Fruit fly (Drosophila melanogaster) whole organism, embryonic: Measurements from ENCODE around the gene kdn.

Source experiments
- ATbp ChIP-seq: fragments of 200-800 bp; sonication (Bioruptor generic); optimal IDR thresholded peaks from 2 replicates; lab custom pipeline; 2017; ENCODE audit warnings: missing biosample characterization, mild to moderate bottlenecking, missing genetic modification characterization, missing genetic modification reagents
- Bteb2 ChIP-seq: fragments of 200-800 bp; sonication (Bioruptor generic); optimal IDR thresholded peaks from 2 replicates; lab custom pipeline; 2016; ENCODE audit warnings: missing biosample characterization, missing genetic modification characterization
- CG10462 ChIP-seq: fragments of 200-800 bp; sonication (Bioruptor generic); optimal IDR thresholded peaks from 2 replicates; lab custom pipeline; 2016; ENCODE audit warnings: missing biosample characterization, missing genetic modification characterization
- CG11093 ChIP-seq: fragments of 200-800 bp; sonication (Bioruptor generic); IDR thresholded peaks from 3 replicates; pipeline ENCODE4 v1.3.6; 2022; ENCODE audit warnings: missing biosample characterization, missing genetic modification characterization
- CG11247 ChIP-seq: fragments of 200-800 bp; sonication (Bioruptor generic); IDR thresholded peaks from 2 replicates; pipeline ENCODE4 v1.3.6; 2022; ENCODE audit warnings: missing biosample characterization, missing genetic modification characterization
- CG1233 ChIP-seq: fragments of 200-800 bp; sonication (Bioruptor generic); optimal IDR thresholded peaks from 4 replicates; lab custom pipeline; 2018; ENCODE audit warnings: missing biosample characterization, mild to moderate bottlenecking, missing genetic modification characterization
- CG12659 ChIP-seq: fragments of 200-800 bp; sonication (Bioruptor generic); optimal IDR thresholded peaks from 3 replicates; lab custom pipeline; 2017; ENCODE audit warnings: mild to moderate bottlenecking, missing biosample characterization, missing genetic modification reagents, missing genetic modification characterization
- CG13424 ChIP-seq: fragments of 200-800 bp; sonication (Bioruptor generic); optimal IDR thresholded peaks from 2 replicates; lab custom pipeline; 2019; ENCODE audit warnings: missing biosample characterization, mild to moderate bottlenecking, missing genetic modification characterization, moderate library complexity
- CG14014 ChIP-seq: fragments of 200-800 bp; sonication (Bioruptor generic); IDR thresholded peaks from 2 replicates; pipeline ENCODE4 v1.3.6; 2022; ENCODE audit warnings: missing biosample characterization, missing genetic modification characterization
- CG1529 ChIP-seq: fragments of 200-800 bp; sonication (Bioruptor generic); optimal IDR thresholded peaks from 3 replicates; lab custom pipeline; 2018; ENCODE audit warnings: missing biosample characterization, missing genetic modification characterization
- CG16863 ChIP-seq: fragments of 200-800 bp; sonication (Bioruptor generic); optimal IDR thresholded peaks from 3 replicates; lab custom pipeline; 2016; ENCODE audit warnings: missing biosample characterization, missing genetic modification characterization
- CG17385 ChIP-seq: fragments of 200-800 bp; sonication (Bioruptor generic); optimal IDR thresholded peaks from 3 replicates; lab custom pipeline; 2018; ENCODE audit warnings: missing biosample characterization, mild to moderate bottlenecking, missing genetic modification characterization
- CG1832 ChIP-seq: fragments of 200-800 bp; sonication (Bioruptor generic); optimal IDR thresholded peaks from 2 replicates; lab custom pipeline; 2017; ENCODE audit warnings: missing biosample characterization, mild to moderate bottlenecking, missing genetic modification characterization, inconsistent platforms
- CG2678 ChIP-seq: fragments of 200-800 bp; sonication (Bioruptor generic); optimal IDR thresholded peaks from 3 replicates; lab custom pipeline; 2019; ENCODE audit warnings: missing biosample characterization, mild to moderate bottlenecking, missing genetic modification characterization, moderate library complexity
- CG30431 ChIP-seq: fragments of 200-800 bp; sonication (Bioruptor generic); optimal IDR thresholded peaks from 2 replicates; lab custom pipeline; 2017; ENCODE audit warnings: missing biosample characterization, missing genetic modification characterization
- CG32767 ChIP-seq: fragments of 200-800 bp; sonication (Bioruptor generic); IDR thresholded peaks from 2 replicates; pipeline ENCODE4 v1.3.6; 2022; ENCODE audit warnings: missing biosample characterization, missing genetic modification characterization
- CG32772 ChIP-seq: fragments of 200-800 bp; sonication (Bioruptor generic); IDR thresholded peaks from 2 replicates; pipeline ENCODE4 v1.3.6; 2022; ENCODE audit warnings: missing biosample characterization, missing genetic modification characterization
- CG33557 ChIP-seq: fragments of 200-800 bp; sonication (Bioruptor generic); optimal IDR thresholded peaks from 2 replicates; lab custom pipeline; 2019; ENCODE audit warnings: missing biosample characterization, mild to moderate bottlenecking, missing genetic modification characterization, moderate library complexity
- CG3838 ChIP-seq: fragments of 200-800 bp; sonication (Bioruptor generic); optimal IDR thresholded peaks from 3 replicates; lab custom pipeline; 2016; ENCODE audit warnings: missing biosample characterization, missing genetic modification characterization
- CG43689 ChIP-seq: fragments of 200-800 bp; sonication (Bioruptor generic); IDR thresholded peaks from 2 replicates; pipeline ENCODE4 v1.3.6; 2022; ENCODE audit warnings: missing biosample characterization, missing genetic modification characterization
- CG7745 ChIP-seq: fragments of 200-800 bp; sonication (Bioruptor generic); optimal IDR thresholded peaks from 2 replicates; lab custom pipeline; 2018; ENCODE audit warnings: missing biosample characterization, mild to moderate bottlenecking, missing genetic modification characterization, moderate library complexity
- CG7963 ChIP-seq: fragments of 200-800 bp; sonication (Bioruptor generic); IDR thresholded peaks from 3 replicates; pipeline ENCODE4 v1.3.6; 2022; ENCODE audit warnings: missing biosample characterization, missing genetic modification characterization; ENCODE audit not compliant: partially characterized antibody
- CG8281 ChIP-seq: fragments of 200-800 bp; sonication (Bioruptor generic); optimal IDR thresholded peaks from 2 replicates; lab custom pipeline; 2018; ENCODE audit warnings: missing biosample characterization, mild to moderate bottlenecking, missing genetic modification characterization, moderate library complexity
- CG8924 ChIP-seq: fragments of 200-800 bp; optimal IDR thresholded peaks from 3 replicates; lab custom pipeline; 2019; ENCODE audit warnings: missing biosample characterization, mild to moderate bottlenecking, missing genetic modification characterization, moderate library complexity
- CG9876 ChIP-seq: fragments of 200-800 bp; sonication (Bioruptor generic); optimal IDR thresholded peaks from 2 replicates; lab custom pipeline; 2016; ENCODE audit warnings: missing biosample characterization, missing genetic modification characterization
- Deaf1 ChIP-seq: fragments of 200-800 bp; optimal IDR thresholded peaks from 3 replicates; lab custom pipeline; 2019; ENCODE audit warnings: missing biosample characterization, mild to moderate bottlenecking, missing genetic modification characterization, moderate library complexity
- Dek ChIP-seq: fragments of 200-800 bp; sonication (Bioruptor generic); optimal IDR thresholded peaks from 3 replicates; lab custom pipeline; 2019; ENCODE audit warnings: missing biosample characterization, mild to moderate bottlenecking, missing genetic modification characterization, moderate library complexity
- Doc2 ChIP-seq: fragments of 200-800 bp; sonication (Bioruptor generic); IDR thresholded peaks from 2 replicates; pipeline ENCODE4 v1.3.6; 2022; ENCODE audit warnings: missing biosample characterization, missing genetic modification characterization
- ERR ChIP-seq: fragments of 200-800 bp; sonication (Bioruptor generic); optimal IDR thresholded peaks from 2 replicates; lab custom pipeline; 2016; ENCODE audit warnings: missing biosample characterization, missing genetic modification characterization
- Fer3 ChIP-seq: fragments of 200-800 bp; sonication (Bioruptor generic); optimal IDR thresholded peaks from 2 replicates; lab custom pipeline; 2018; ENCODE audit warnings: missing biosample characterization, mild to moderate bottlenecking, missing genetic modification characterization, moderate library complexity
- GATAe ChIP-seq: fragments of 200-800 bp; sonication (Bioruptor generic); conservative IDR thresholded peaks from 2 replicates; pipeline ENCODE4 v1.3.6; 2022; ENCODE audit warnings: missing biosample characterization, missing genetic modification characterization
- H2.0 ChIP-seq: fragments of 200-800 bp; sonication (Bioruptor generic); IDR thresholded peaks from 2 replicates; pipeline ENCODE4 v1.3.6; 2022; ENCODE audit warnings: missing biosample characterization, missing genetic modification characterization
- PHDP ChIP-seq: fragments of 200-800 bp; sonication (Bioruptor generic); optimal IDR thresholded peaks from 3 replicates; lab custom pipeline; 2018; ENCODE audit warnings: missing biosample characterization, mild to moderate bottlenecking, missing genetic modification characterization, moderate library complexity
- Scr ChIP-seq: fragments of 200-800 bp; sonication (Bioruptor generic); IDR thresholded peaks from 2 replicates; pipeline ENCODE4 v1.3.6; 2022; ENCODE audit warnings: missing biosample characterization, missing genetic modification characterization; ENCODE audit not compliant: partially characterized antibody
- Xbp1 ChIP-seq: fragments of 200-800 bp; sonication (Bioruptor generic); optimal IDR thresholded peaks from 3 replicates; lab custom pipeline; 2016; ENCODE audit warnings: missing biosample characterization, mild to moderate bottlenecking, missing genetic modification characterization
- chn ChIP-seq: fragments of 200-800 bp; sonication (Bioruptor generic); optimal IDR thresholded peaks from 2 replicates; lab custom pipeline; 2016; ENCODE audit warnings: missing biosample characterization, missing genetic modification characterization
- dimm ChIP-seq: fragments of 200-800 bp; sonication (Bioruptor generic); IDR thresholded peaks from 2 replicates; pipeline ENCODE4 v1.3.6; 2022; ENCODE audit warnings: missing biosample characterization, missing genetic modification characterization
- en ChIP-seq: fragments of 200-800 bp; sonication (Bioruptor generic); optimal IDR thresholded peaks from 2 replicates; lab custom pipeline; 2016; ENCODE audit warnings: missing biosample characterization, missing genetic modification characterization
- hth ChIP-seq: fragments of >200 bp; optimal IDR thresholded peaks from 2 replicates; lab custom pipeline; 2017; ENCODE audit warnings: inconsistent platforms
- ind ChIP-seq: fragments of 200-800 bp; sonication (Bioruptor generic); optimal IDR thresholded peaks from 3 replicates; lab custom pipeline; 2016; ENCODE audit warnings: missing biosample characterization, missing genetic modification characterization
- jigr1 ChIP-seq: fragments of 200-800 bp; sonication (Bioruptor generic); IDR thresholded peaks from 3 replicates; pipeline ENCODE4 v1.3.6; 2022; ENCODE audit warnings: missing biosample characterization, missing genetic modification characterization
- mam ChIP-seq: fragments of 200-800 bp; sonication (Bioruptor generic); optimal IDR thresholded peaks from 3 replicates; lab custom pipeline; 2016; ENCODE audit warnings: missing biosample characterization, missing genetic modification characterization
- odd ChIP-seq: fragments of 200-800 bp; sonication (Bioruptor generic); optimal IDR thresholded peaks from 2 replicates; lab custom pipeline; 2017; ENCODE audit warnings: missing biosample characterization, mild to moderate bottlenecking, missing genetic modification characterization
- phol ChIP-seq: fragments of 200-800 bp; sonication (Bioruptor generic); optimal IDR thresholded peaks from 3 replicates; lab custom pipeline; 2018; ENCODE audit warnings: missing biosample characterization, mild to moderate bottlenecking, missing genetic modification characterization, moderate library complexity
- pnt ChIP-seq: fragments of 200-800 bp; sonication (Bioruptor generic); optimal IDR thresholded peaks from 3 replicates; lab custom pipeline; 2016; ENCODE audit warnings: missing biosample characterization, missing genetic modification characterization
- pum ChIP-seq: fragments of 200-800 bp; sonication (Bioruptor generic); optimal IDR thresholded peaks from 2 replicates; lab custom pipeline; 2016; ENCODE audit warnings: missing biosample characterization, missing genetic modification characterization
- vnd ChIP-seq: fragments of 200-800 bp; sonication (Bioruptor generic); IDR thresholded peaks from 3 replicates; pipeline ENCODE4 v1.3.6; 2022; ENCODE audit warnings: missing biosample characterization, missing genetic modification characterization; ENCODE audit not compliant: partially characterized antibody
- wek ChIP-seq: fragments of 200-800 bp; sonication (Bioruptor generic); optimal IDR thresholded peaks from 3 replicates; lab custom pipeline; 2018; ENCODE audit warnings: missing biosample characterization, mild to moderate bottlenecking, missing genetic modification characterization, moderate library complexity
- yki ChIP-seq: fragments of >200 bp; optimal IDR thresholded peaks from 3 replicates; lab custom pipeline; 2018
- zfh1 ChIP-seq: fragments of 200-800 bp; sonication (Bioruptor generic); IDR thresholded peaks from 3 replicates; pipeline ENCODE4 v1.3.6; 2022; ENCODE audit warnings: missing biosample characterization, missing genetic modification characterization

The kdn gene

dm6 chrX:6351917-6352768 is 1.7 kb downstream of the kdn start (continued):
- TF ChIP-seq pnt, result no peak
- TF ChIP-seq CG1233 (GFP tag; lab: Kevin White, UChicago), result no peak
- no peak for TF ChIP-seq CG30431 (GFP tag; lab: Kevin White, UChicago)
- no peak for TF ChIP-seq jigr1
- TF ChIP-seq wek, result peak; percentile 12
- TF ChIP-seq GATAe, result no peak
- no peak for TF ChIP-seq Xbp1 (GFP tag; lab: Kevin White, UChicago)
- TF ChIP-seq CG43689 (GFP tag; lab: Robert Waterston, UW), result no peak
- TF ChIP-seq pum (GFP tag; lab: Kevin White, UChicago), result no peak
- peak; percentile 5 for TF ChIP-seq mam
- no peak for TF ChIP-seq CG16863
- TF ChIP-seq CG7745 (tag; lab: Kevin White, UChicago), result no peak
- peak; percentile 85 for TF ChIP-seq CG17385 (GFP tag; lab: Kevin White, UChicago)
- TF ChIP-seq phol (tag; lab: Kevin White, UChicago), result peak; percentile 47
- no peak for TF ChIP-seq Fer3 (tag; lab: Kevin White, UChicago)
- no peak for TF ChIP-seq ERR (GFP tag; lab: Kevin White, UChicago)
- TF ChIP-seq CG11093, result no peak
- TF ChIP-seq hth (lab: Kevin White, UChicago), result no peak
- no peak for TF ChIP-seq CG7963 (GFP tag; lab: Robert Waterston, UW)
- no peak for TF ChIP-seq yki (lab: Kevin White, UChicago)
- TF ChIP-seq CG10462 (GFP tag; lab: Kevin White, UChicago), result no peak
- TF ChIP-seq CG1529 (GFP tag; lab: Kevin White, UChicago), result no peak
- no peak for TF ChIP-seq CG1832 (GFP tag; lab: Kevin White, UChicago)
- TF ChIP-seq CG13424 (tag; lab: Kevin White, UChicago), result no peak
- TF ChIP-seq CG11247 (GFP tag; lab: Robert Waterston, UW), result no peak
- TF ChIP-seq CG8281 (tag; lab: Kevin White, UChicago), result no peak
- TF ChIP-seq CG33557 (GFP tag; lab: Kevin White, UChicago), result peak; percentile 29
- no peak for TF ChIP-seq H2.0 (GFP tag; lab: Robert Waterston, UW)
- no peak for TF ChIP-seq en (GFP tag; lab: Kevin White, UChicago)
- peak; percentile 56 for TF ChIP-seq CG12659 (GFP tag; lab: Kevin White, UChicago)
- no peak for TF ChIP-seq Bteb2 (GFP tag; lab: Kevin White, UChicago)
- 0 out of 2 replicates have a peak, but pooled peaks have one; percentile 29 for TF ChIP-seq CG32767 (GFP tag; lab: Robert Waterston, UW)
- no peak for TF ChIP-seq CG3838 (GFP tag; lab: Kevin White, UChicago)
- TF ChIP-seq CG2678 (tag; lab: Kevin White, UChicago), result peak; percentile 7
- TF ChIP-seq CG9876, result no peak
- no peak for TF ChIP-seq Doc2 (GFP tag; lab: Robert Waterston, UW)
- TF ChIP-seq ind (GFP tag; lab: Kevin White, UChicago), result no peak
- TF ChIP-seq vnd (GFP tag; lab: Robert Waterston, UW), result no peak
- peak; percentile 15 for TF ChIP-seq CG8924
- peak; percentile 21 for TF ChIP-seq chn (GFP tag; lab: Kevin White, UChicago)
- TF ChIP-seq Deaf1, result no peak
- TF ChIP-seq ATbp (GFP tag; lab: Kevin White, UChicago), result no peak
- TF ChIP-seq CG32772 (GFP tag; lab: Robert Waterston, UW), result no peak
- no peak for TF ChIP-seq PHDP (tag; lab: Kevin White, UChicago)
- TF ChIP-seq odd (GFP tag; lab: Kevin White, UChicago), result no peak
- no peak for TF ChIP-seq dimm
- no peak for TF ChIP-seq Scr (GFP tag; lab: Robert Waterston, UW)
- TF ChIP-seq zfh1 (GFP tag; lab: Robert Waterston, UW), result 0 out of 3 replicates have a peak, but pooled peaks have one; percentile 24
- TF ChIP-seq CG14014 (GFP tag; lab: Robert Waterston, UW), result no peak; the same call in 1 of the 2 replicates
- TF ChIP-seq Dek (tag; lab: Kevin White, UChicago), result no peak
